Worm (Caenorhabditis elegans): ENCODE results near the gene baf-1.
A peak's percentile ranks its signal among the peaks of the same experiment; 100 is the strongest.
"Not testable (repeated sequence)": the region's sequence is repeated elsewhere in the genome, so short reads cannot be mapped to it uniquely, and the experiment has no call there.

baf-1 gene

ce11 chrIII:9467095-9467494, at the start of gene baf-1:
Gene baf-1, plus strand, starts transcription at chrIII:9467464.
- TF ChIP-seq nhr-28 (tag; optimal IDR thresholded peaks at IDR 0.05) (no peak), ces-1 (GFP tag; optimal IDR thresholded peaks at IDR 0.05) (no peak), lsy-2 (tag; optimal IDR thresholded peaks at IDR 0.05) (peak; percentile 54), sptf-1 (tag; optimal IDR thresholded peaks at IDR 0.05) (no peak), ceh-39 (tag; optimal IDR thresholded peaks at IDR 0.05) (peak; percentile 79), snpc-4 (tag; optimal IDR thresholded peaks at IDR 0.05) (no peak), mep-1 (tag; optimal IDR thresholded peaks at IDR 0.05) (peak; percentile 55)

ce11 chrIII:9420231-9420630, 47.0 kb upstream of the baf-1 start, which contains the start of gene T26G10.4:
Gene T26G10.4, plus strand, starts transcription at chrIII:9420531.
- not testable (repeated sequence) for TF ChIP-seq hlh-1, unc-39, zip-8 (tag; optimal IDR thresholded peaks at IDR 0.05)

ce11 chrIII:9426301-9426700, 41.0 kb upstream of the baf-1 start, which contains the start of gene T26G10.5:
Gene T26G10.5, minus strand, starts transcription at chrIII:9426401.
- no peak for TF ChIP-seq hlh-1 (tag; optimal IDR thresholded peaks at IDR 0.05)
- TF ChIP-seq mls-2 (tag; optimal IDR thresholded peaks at IDR 0.05) = no peak
- TF ChIP-seq sem-2 (GFP tag; optimal IDR thresholded peaks at IDR 0.05) = no peak
- TF ChIP-seq pha-4 (tag; optimal IDR thresholded peaks at IDR 0.05) = no peak
- TF ChIP-seq ztf-11 (tag; optimal IDR thresholded peaks at IDR 0.05) = no peak
- no peak for TF ChIP-seq lin-32 (GFP tag; optimal IDR thresholded peaks at IDR 0.05)

ce11 chrIII:9433576-9434107, 33.6 kb upstream of the baf-1 start, which contains the start of gene cpar-1:
Gene cpar-1, plus strand, starts transcription at chrIII:9434057.
- TF ChIP-seq lin-13 (tag; optimal IDR thresholded peaks at IDR 0.05) (peak; percentile 14), nhr-2 (tag; optimal IDR thresholded peaks at IDR 0.05) (no peak)

- TF ChIP-seq nhr-12 (tag; optimal IDR thresholded peaks at IDR 0.05) = no peak
- TF ChIP-seq nhr-76 (tag; optimal IDR thresholded peaks at IDR 0.05) = no peak
- TF ChIP-seq tbx-8 (GFP tag; optimal IDR thresholded peaks at IDR 0.05) = no peak
- TF ChIP-seq bed-3 (GFP tag; optimal IDR thresholded peaks at IDR 0.05) = no peak
- TF ChIP-seq unc-39 (tag; optimal IDR thresholded peaks at IDR 0.05) = no peak
- no peak for TF ChIP-seq drap-1 (GFP tag; optimal IDR thresholded peaks at IDR 0.05)
- TF ChIP-seq pha-4 (tag; optimal IDR thresholded peaks at IDR 0.05) = no peak
- no peak for TF ChIP-seq elt-3 (tag; optimal IDR thresholded peaks at IDR 0.05)
- TF ChIP-seq zip-8 (tag; optimal IDR thresholded peaks at IDR 0.05) = no peak
- no peak for TF ChIP-seq nhr-237 (tag; optimal IDR thresholded peaks at IDR 0.05)
- TF ChIP-seq ham-2 (GFP tag; optimal IDR thresholded peaks at IDR 0.05) = no peak
- TF ChIP-seq lsy-2 (tag; optimal IDR thresholded peaks at IDR 0.05) = no peak
- TF ChIP-seq ceh-39 (tag; optimal IDR thresholded peaks at IDR 0.05) = no peak
- no peak for TF ChIP-seq snpc-4 (tag; optimal IDR thresholded peaks at IDR 0.05)
- no peak for TF ChIP-seq elt-1 (tag; optimal IDR thresholded peaks at IDR 0.05; ENCODE audit: borderline replicate concordance, insufficient read depth)
- no peak for TF ChIP-seq M03D4.4 (tag; optimal IDR thresholded peaks at IDR 0.05)
- TF ChIP-seq ztf-11 (tag; optimal IDR thresholded peaks at IDR 0.05) = no peak
- no peak for TF ChIP-seq mls-2 (tag; optimal IDR thresholded peaks at IDR 0.05)
Measured at ce11 chrIII:9434999-9435398, 32.3 kb upstream of the baf-1 start.

ce11 chrIII:9439399-9439798, 27.9 kb upstream of the baf-1 start, which contains the start of gene F54C8.1:
Gene F54C8.1, plus strand, starts transcription at chrIII:9439699.
- TF ChIP-seq nhr-237 (tag; optimal IDR thresholded peaks at IDR 0.05) (no peak), mls-2 (tag; optimal IDR thresholded peaks at IDR 0.05) (no peak), nhr-12 (tag; optimal IDR thresholded peaks at IDR 0.05) (no peak), sptf-1 (tag; optimal IDR thresholded peaks at IDR 0.05) (no peak), nhr-76 (tag; optimal IDR thresholded peaks at IDR 0.05) (no peak), lin-32 (GFP tag; optimal IDR thresholded peaks at IDR 0.05) (no peak), mab-5 (tag; optimal IDR thresholded peaks at IDR 0.05) (no peak), nhr-28 (tag; optimal IDR thresholded peaks at IDR 0.05) (no peak), unc-120 (tag; optimal IDR thresholded peaks at IDR 0.05; ENCODE audit: poor library complexity, severe bottlenecking) (no peak), nhr-2 (tag; optimal IDR thresholded peaks at IDR 0.05) (no peak)
